Fruit fly (Drosophila melanogaster) whole organism: ENCODE results near the gene CG12009.

Experiments used
- Dll ChIP-seq: fragments of >200 bp; optimal IDR thresholded peaks from 2 replicates; lab custom pipeline; 2017
- psq ChIP-seq: fragments of >200 bp; optimal IDR thresholded peaks from 2 replicates; lab custom pipeline; 2017
- usp ChIP-seq: fragments of >200 bp; optimal IDR thresholded peaks from 2 replicates; lab custom pipeline; 2017; ENCODE audit warnings: missing biosample characterization, missing genetic modification characterization, mixed read lengths

- TF ChIP-seq psq (lab: Kevin White, UChicago), result no peak
- no peak for TF ChIP-seq Dll (lab: Kevin White, UChicago)
- TF ChIP-seq usp, result no peak
Observed at dm6 chr3L:3283264-3283663, 8.0 kb upstream of the CG12009 start.
